Worm (Caenorhabditis elegans): ENCODE data around the gene plc-4.
"Not testable (repeated sequence)": the region's sequence is repeated elsewhere in the genome, so short reads cannot be mapped to it uniquely, and the experiment has no call there.

The plc-4 gene

ce11 chrIV:7486201-7486947, 26.1 kb downstream of the plc-4 start, which contains the start of the genes his-61 and his-62 (continued):
- TF ChIP-seq tbx-9 (tag; optimal IDR thresholded peaks at IDR 0.05; ENCODE audit: borderline replicate concordance): no peak
- TF ChIP-seq tlf-1 (GFP tag; optimal IDR thresholded peaks at IDR 0.05): peak; percentile 23
- no peak for TF ChIP-seq athp-1 (tag; optimal IDR thresholded peaks at IDR 0.05)
- TF ChIP-seq madf-6 (GFP tag; IDR thresholded peaks at IDR 0.05): 0 out of 2 replicates have a peak, but pooled peaks have one; percentile 38
- no peak for TF ChIP-seq rpc-1 (optimal IDR thresholded peaks at IDR 0.05)
- TF ChIP-seq rpc-1 (tag; optimal IDR thresholded peaks at IDR 0.05): no peak
- no peak for TF ChIP-seq sea-2 (GFP tag; IDR thresholded peaks at IDR 0.05)
- TF ChIP-seq cebp-2 (GFP tag; IDR thresholded peaks at IDR 0.05): peak; percentile 62; the same call in 1 of the 2 replicates
- no peak for TF ChIP-seq B0019.2 (GFP tag; conservative IDR thresholded peaks at IDR 0.05)
- peak; percentile 9; the same call in 1 of the 2 replicates for TF ChIP-seq rcor-1 (GFP tag; IDR thresholded peaks at IDR 0.05)
- peak; percentile 39 for TF ChIP-seq ZK185.1 (tag; optimal IDR thresholded peaks at IDR 0.05; ENCODE audit: poor library complexity, severe bottlenecking)
- peak; percentile 76; the same call in 1 of the 2 replicates for TF ChIP-seq ztf-28 (GFP tag; IDR thresholded peaks at IDR 0.05)
- peak; percentile 89 for TF ChIP-seq F49E8.2 (tag; optimal IDR thresholded peaks at IDR 0.05; ENCODE audit: insufficient read depth)
- TF ChIP-seq lin-40 (tag; optimal IDR thresholded peaks at IDR 0.05): no peak
- no peak for TF ChIP-seq zfh-2 (GFP tag; conservative IDR thresholded peaks at IDR 0.05)
- TF ChIP-seq snpc-4 (GFP tag; optimal IDR thresholded peaks at IDR 0.05): no peak
- TF ChIP-seq snpc-4 (tag; optimal IDR thresholded peaks at IDR 0.05): peak; percentile 4 to 74 (median 61)
- TF ChIP-seq ceh-40 (GFP tag; IDR thresholded peaks at IDR 0.05): no peak
- TF ChIP-seq egl-44 (GFP tag; IDR thresholded peaks at IDR 0.05): 0 out of 2 replicates have a peak, but pooled peaks have one; percentile 58
- TF ChIP-seq tbp1 (GFP tag; optimal IDR thresholded peaks at IDR 0.05): peak; percentile 71
- TF ChIP-seq aptf-3 (GFP tag; IDR thresholded peaks at IDR 0.05): peak; percentile 62; the same call in 1 of the 2 replicates
- TF ChIP-seq ceh-79 (tag; optimal IDR thresholded peaks at IDR 0.05): no peak
- no peak for TF ChIP-seq lin-54 (GFP tag; optimal IDR thresholded peaks at IDR 0.05)
- peak; percentile 51 for TF ChIP-seq mcd-1 (GFP tag; IDR thresholded peaks at IDR 0.05)

- not testable (repeated sequence) for TF ChIP-seq cebp-1 (GFP tag; IDR thresholded peaks at IDR 0.05); ama-1 (optimal IDR thresholded peaks at IDR 0.05); snpc-4 (GFP tag; optimal IDR thresholded peaks at IDR 0.05)
- peak; percentile 5 for TF ChIP-seq cebp-1 (tag; optimal IDR thresholded peaks at IDR 0.05)
- peak; percentile 40; the same call in 1 of the 2 replicates for TF ChIP-seq egrh-3 (GFP tag; IDR thresholded peaks at IDR 0.05)
- 0 out of 2 replicates have a peak, but pooled peaks have one; percentile 3 for TF ChIP-seq ceh-40 (GFP tag; IDR thresholded peaks at IDR 0.05)
- peak; percentile 37; the same call in 1 of the 2 replicates for TF ChIP-seq ekl-4 (GFP tag; IDR thresholded peaks at IDR 0.05)
- TF ChIP-seq rcor-1 (GFP tag; IDR thresholded peaks at IDR 0.05): peak; percentile 25; the same call in 1 of the 2 replicates
- peak; percentile 47 for TF ChIP-seq lin-54 (GFP tag; optimal IDR thresholded peaks at IDR 0.05)
- TF ChIP-seq egl-44 (GFP tag; IDR thresholded peaks at IDR 0.05): peak; percentile 53; the same call in 1 of the 2 replicates
- peak in 1 of 2 experiments; percentile 38 for TF ChIP-seq rec-8 (tag; optimal IDR thresholded peaks at IDR 0.05)
- TF ChIP-seq Y95B8A.8 (GFP tag; IDR thresholded peaks at IDR 0.05): peak; percentile 51; the same call in 1 of the 2 replicates
- TF ChIP-seq F49E8.2 (tag; optimal IDR thresholded peaks at IDR 0.05; ENCODE audit: insufficient read depth): peak; percentile 49
- TF ChIP-seq Y79H2A.3 (GFP tag; conservative IDR thresholded peaks at IDR 0.05): peak; percentile 49; the same call in 1 of the 2 replicates
- peak; percentile 32 to 33 for TF ChIP-seq ama-1 (GFP tag; optimal IDR thresholded peaks at IDR 0.05)
- peak in 1 of 4 experiments; percentile 43 for TF ChIP-seq snpc-4 (tag; optimal IDR thresholded peaks at IDR 0.05)
- 0 out of 2 replicates have a peak, but pooled peaks have one; percentile 69 for TF ChIP-seq sea-2 (GFP tag; IDR thresholded peaks at IDR 0.05)
- peak; percentile 49 for TF ChIP-seq snpc-3.4 (tag; optimal IDR thresholded peaks at IDR 0.05)
- peak; percentile 2 for TF ChIP-seq snpc-1.3 (tag; optimal IDR thresholded peaks at IDR 0.05; ENCODE audit: insufficient read depth)
- TF ChIP-seq lsl-1 (GFP tag; optimal IDR thresholded peaks at IDR 0.05): peak; percentile 31
- TF ChIP-seq lin-26 (GFP tag; IDR thresholded peaks at IDR 0.05): peak; percentile 87
- 0 out of 2 replicates have a peak, but pooled peaks have one; percentile 34 for TF ChIP-seq B0336.3 (GFP tag; IDR thresholded peaks at IDR 0.05)
- TF ChIP-seq hrde-1 (tag; optimal IDR thresholded peaks at IDR 0.05; ENCODE audit: borderline replicate concordance): peak; percentile 92
These were observed 26.8 kb downstream of the plc-4 start for ce11 chrIV:7485565-7486200.

Data from whole organism, young adult.